Worm (Caenorhabditis elegans) whole organism, L4 larva: ENCODE results near the gene egl-21.

Experiments used
- fkh-10 ChIP-seq: fragments of 150-350 bp; optimal IDR thresholded peaks from 2 replicates; lab custom pipeline; 2014; ENCODE audit warnings: missing biosample characterization, missing genetic modification reagents, missing genetic modification characterization
- fos-1 ChIP-seq: fragments of 150-350 bp; optimal IDR thresholded peaks from 2 replicates; lab custom pipeline; 2014; ENCODE audit warnings: missing biosample characterization, missing genetic modification characterization
- sdz-12 ChIP-seq: fragments of 200-800 bp; sonication (Bioruptor generic); optimal IDR thresholded peaks from 2 replicates; lab custom pipeline; 2018; ENCODE audit warnings: mild to moderate bottlenecking, missing genetic modification characterization, missing compliant biosample characterization
- zfp-2 ChIP-seq: sonication (generic microtip); optimal IDR thresholded peaks from 2 replicates; lab custom pipeline; 2016; ENCODE audit warnings: mild to moderate bottlenecking, missing genetic modification characterization, missing compliant biosample characterization

ce11 chrIV:10453001-10453400, 28.6 kb downstream of the egl-21 start, which contains the start of gene F01D4.8:
- TF ChIP-seq sdz-12 (GFP tag; lab: Kevin White, UChicago) (no peak), fos-1 (tag; lab: Kevin White, UChicago) (no peak), zfp-2 (tag; lab: Kevin White, UChicago) (no peak), fkh-10 (GFP tag; lab: Kevin White, UChicago) (no peak)
